Worm (Caenorhabditis elegans) whole organism, L2 larva: ENCODE results near the gene dnsn-1.
"Not testable (repeated sequence)": the region's sequence is repeated elsewhere in the genome, so short reads cannot be mapped to it uniquely, and the experiment has no call there.

Experiments
- R02D3.7 ChIP-seq: fragments of 150-350 bp; optimal IDR thresholded peaks from 2 replicates; lab custom pipeline; 2014; ENCODE audit warnings: missing biosample characterization, missing genetic modification characterization
- Y55F3AM.14 ChIP-seq: fragments of 200-800 bp; sonication (Bioruptor generic); optimal IDR thresholded peaks from 2 replicates; lab custom pipeline; 2018; ENCODE audit warnings: mild to moderate bottlenecking, missing genetic modification characterization, missing compliant biosample characterization
- ZK546.5 ChIP-seq: sonication (generic microtip); optimal IDR thresholded peaks from 2 replicates; lab custom pipeline; 2017; ENCODE audit warnings: missing biosample characterization, missing genetic modification characterization
- ceh-16 ChIP-seq: fragments of 150-350 bp; optimal IDR thresholded peaks from 2 replicates; lab custom pipeline; 2014; ENCODE audit warnings: missing biosample characterization, missing genetic modification characterization
- elt-1 ChIP-seq: fragments of 150-350 bp; optimal IDR thresholded peaks from 2 replicates; lab custom pipeline; 2014; ENCODE audit warnings: missing biosample characterization, missing genetic modification characterization
- elt-3 ChIP-seq: sonication (generic microtip); optimal IDR thresholded peaks from 2 replicates; lab custom pipeline; 2017; ENCODE audit warnings: missing biosample characterization, missing genetic modification characterization
- fos-1 ChIP-seq: fragments of 150-350 bp; optimal IDR thresholded peaks from 2 replicates; lab custom pipeline; 2014; ENCODE audit warnings: missing biosample characterization, missing genetic modification characterization
- lin-13 ChIP-seq: fragments of 150-350 bp; optimal IDR thresholded peaks from 2 replicates; lab custom pipeline; 2014; ENCODE audit warnings: missing biosample characterization, missing genetic modification reagents, missing genetic modification characterization
- lin-39 ChIP-seq: fragments of 150-350 bp; optimal IDR thresholded peaks from 2 replicates; lab custom pipeline; 2014; ENCODE audit warnings: missing biosample characterization, missing genetic modification reagents, missing genetic modification characterization
- lsy-2 ChIP-seq, 2 experiments: fragments of 150-350 bp in 1 of 2; sonication (generic microtip) in 1 of 2; optimal IDR thresholded peaks; 2 replicates each; lab custom pipeline; 2014 to 2017; ENCODE audit warnings: missing biosample characterization in 2 of 2, missing genetic modification characterization in 2 of 2
- mbf-1 ChIP-seq: sonication (generic microtip); optimal IDR thresholded peaks from 2 replicates; lab custom pipeline; 2017; ENCODE audit warnings: missing biosample characterization, missing genetic modification characterization
- mdl-1 ChIP-seq, 2 experiments: fragments of 150-350 bp in 1 of 2; sonication (generic microtip) in 1 of 2; optimal IDR thresholded peaks; 2 replicates each; lab custom pipeline; 2017; ENCODE audit warnings: missing biosample characterization in 2 of 2, missing genetic modification characterization in 2 of 2
- nhr-11 ChIP-seq: fragments of 150-350 bp; optimal IDR thresholded peaks from 2 replicates; lab custom pipeline; 2014; ENCODE audit warnings: missing biosample characterization, missing genetic modification characterization
- nhr-129 ChIP-seq: fragments of 150-350 bp; optimal IDR thresholded peaks from 2 replicates; lab custom pipeline; 2014; ENCODE audit warnings: missing biosample characterization, missing genetic modification characterization
- nhr-21 ChIP-seq: fragments of 150-350 bp; optimal IDR thresholded peaks from 2 replicates; lab custom pipeline; 2014; ENCODE audit warnings: missing biosample characterization, missing genetic modification characterization
- nhr-23 ChIP-seq: fragments of 150-350 bp; optimal IDR thresholded peaks from 2 replicates; lab custom pipeline; 2014; ENCODE audit warnings: missing biosample characterization, missing genetic modification reagents, missing genetic modification characterization
- nhr-237 ChIP-seq: fragments of 150-350 bp; optimal IDR thresholded peaks from 2 replicates; lab custom pipeline; 2014; ENCODE audit warnings: missing biosample characterization, missing genetic modification characterization
- nhr-6 ChIP-seq: fragments of 150-350 bp; optimal IDR thresholded peaks from 2 replicates; lab custom pipeline; 2014; ENCODE audit warnings: missing biosample characterization, missing genetic modification characterization
- nhr-77 ChIP-seq: fragments of 150-350 bp; optimal IDR thresholded peaks from 2 replicates; lab custom pipeline; 2014; ENCODE audit warnings: missing biosample characterization, missing genetic modification characterization
- peb-1 ChIP-seq: fragments of 150-350 bp; optimal IDR thresholded peaks from 2 replicates; lab custom pipeline; 2014; ENCODE audit warnings: missing biosample characterization, missing genetic modification characterization
- sem-4 ChIP-seq: fragments of 150-350 bp; optimal IDR thresholded peaks from 2 replicates; lab custom pipeline; 2014; ENCODE audit warnings: missing biosample characterization, missing genetic modification reagents, missing genetic modification characterization
- skn-1 ChIP-seq: sonication (generic microtip); optimal IDR thresholded peaks from 2 replicates; lab custom pipeline; 2017; ENCODE audit warnings: missing biosample characterization, missing genetic modification characterization
- sma-9 ChIP-seq, 2 experiments: fragments of 150-350 bp in 1 of 2; sonication (generic microtip) in 1 of 2; optimal IDR thresholded peaks; 2 replicates each; lab custom pipeline; 2014 to 2016; ENCODE audit warnings: missing genetic modification characterization in 2 of 2, mild to moderate bottlenecking in 1 of 2, missing biosample characterization in 1 of 2, missing compliant biosample characterization in 1 of 2, missing genetic modification reagents in 1 of 2, moderate library complexity in 1 of 2
- unc-39 ChIP-seq: fragments of 150-350 bp; optimal IDR thresholded peaks from 2 replicates; lab custom pipeline; 2014; ENCODE audit warnings: missing biosample characterization, missing genetic modification characterization
- unc-62 ChIP-seq: fragments of 150-350 bp; optimal IDR thresholded peaks from 2 replicates; lab custom pipeline; 2014; ENCODE audit warnings: missing biosample characterization, missing genetic modification reagents, missing genetic modification characterization
- zag-1 ChIP-seq: fragments of 150-350 bp; optimal IDR thresholded peaks from 2 replicates; lab custom pipeline; 2014; ENCODE audit warnings: missing biosample characterization, missing genetic modification characterization
- ztf-1 ChIP-seq: fragments of 200-800 bp; sonication (Bioruptor generic); conservative IDR thresholded peaks from 2 replicates; pipeline ENCODE4 v1.3.6; 2022; ENCODE audit warnings: missing genetic modification characterization, missing compliant biosample characterization
- ztf-11 ChIP-seq: sonication (generic microtip); optimal IDR thresholded peaks from 2 replicates; lab custom pipeline; 2017; ENCODE audit warnings: missing biosample characterization, missing genetic modification characterization
- ztf-4 ChIP-seq: fragments of 150-350 bp; optimal IDR thresholded peaks from 2 replicates; lab custom pipeline; 2014; ENCODE audit warnings: missing biosample characterization, missing genetic modification characterization

dnsn-1 gene

ce11 chrII:456371-456770, 45.6 kb upstream of the dnsn-1 start:
- TF ChIP-seq lsy-2 (tag; optimal IDR thresholded peaks at IDR 0.05; lab: Kevin White, UChicago) (peak; percentile 75 to 84), mbf-1 (tag; lab: Kevin White, UChicago) (no peak), lin-13 (GFP tag; lab: Kevin White, UChicago) (peak; percentile 60)

DNA sequence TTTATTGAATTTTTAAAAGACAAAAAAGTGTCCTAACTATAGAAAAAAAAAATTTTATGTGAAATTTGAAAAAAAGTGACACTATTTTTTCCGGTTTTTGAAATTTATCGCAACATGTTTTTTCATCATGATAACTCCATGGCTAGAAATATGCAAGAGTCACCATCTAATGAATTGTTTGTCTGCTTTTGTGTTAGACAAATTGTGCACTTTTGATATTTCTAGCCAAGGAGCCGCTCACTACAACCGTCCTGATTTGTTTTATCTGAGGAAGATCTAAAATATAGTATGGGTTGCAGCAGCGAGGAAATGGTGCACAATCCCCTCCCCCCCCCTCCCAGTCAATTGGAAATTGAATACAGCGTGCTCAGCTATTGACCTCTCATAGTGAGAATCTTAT, 43.9 kb upstream of the dnsn-1 start, which contains the start of gene W10D9.1:
W10D9.1 (plus strand) TSS at position 301 of the 400 bp plus-strand sequence.
- TF ChIP-seq skn-1 (tag; lab: Kevin White, UChicago); unc-62 (GFP tag; lab: Kevin White, UChicago); Y55F3AM.14 (GFP tag; lab: Kevin White, UChicago): not testable (repeated sequence)

DNA sequence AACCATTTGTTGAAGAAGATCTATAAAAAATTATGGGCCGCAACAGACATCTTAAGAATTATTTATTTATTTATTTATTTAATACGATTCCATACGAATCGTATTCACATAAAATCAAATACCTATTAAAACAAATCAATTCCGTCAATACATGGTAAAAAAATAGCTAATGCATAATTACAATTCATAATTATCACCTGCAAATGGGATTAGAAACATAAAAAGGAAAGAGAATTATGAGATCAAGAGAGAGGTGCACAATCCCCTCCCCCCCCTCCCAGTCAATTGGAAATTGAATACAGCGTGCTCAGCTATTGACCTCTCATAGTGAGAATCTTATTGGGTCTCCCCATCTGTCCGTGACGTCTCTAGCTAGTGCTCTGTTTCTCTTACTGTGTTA, 30.4 kb upstream of the dnsn-1 start, which contains the start of gene C24H12.1:
C24H12.1 (plus strand) TSS at position 301 of the 400 bp plus-strand sequence.
- not testable (repeated sequence) for TF ChIP-seq peb-1 (tag; lab: Kevin White, UChicago); nhr-23; nhr-77 (tag; lab: Kevin White, UChicago)

- no peak for TF ChIP-seq mdl-1 (tag; optimal IDR thresholded peaks at IDR 0.05; lab: Kevin White, UChicago)
- TF ChIP-seq lin-39 (tag; lab: Kevin White, UChicago), result no peak
- TF ChIP-seq peb-1 (tag; lab: Kevin White, UChicago), result no peak
- TF ChIP-seq elt-1, result no peak
- TF ChIP-seq nhr-237 (tag; lab: Kevin White, UChicago), result no peak
- no peak for TF ChIP-seq nhr-21 (tag; lab: Kevin White, UChicago)
These were observed 26.5 kb upstream of the dnsn-1 start for ce11 chrII:437279-437678.

- TF ChIP-seq zag-1 (tag; lab: Kevin White, UChicago) (no peak), lin-13 (GFP tag; lab: Kevin White, UChicago) (no peak), unc-39 (tag; lab: Kevin White, UChicago) (no peak), nhr-11 (no peak), ceh-16 (tag; lab: Kevin White, UChicago) (no peak), sem-4 (tag; lab: Kevin White, UChicago) (no peak)
These were observed 12.4 kb upstream of the dnsn-1 start, which contains the start of gene C24H12.8 for ce11 chrII:423086-423485. Gene C24H12.8 (minus strand): TSS chrII:423186.

DNA sequence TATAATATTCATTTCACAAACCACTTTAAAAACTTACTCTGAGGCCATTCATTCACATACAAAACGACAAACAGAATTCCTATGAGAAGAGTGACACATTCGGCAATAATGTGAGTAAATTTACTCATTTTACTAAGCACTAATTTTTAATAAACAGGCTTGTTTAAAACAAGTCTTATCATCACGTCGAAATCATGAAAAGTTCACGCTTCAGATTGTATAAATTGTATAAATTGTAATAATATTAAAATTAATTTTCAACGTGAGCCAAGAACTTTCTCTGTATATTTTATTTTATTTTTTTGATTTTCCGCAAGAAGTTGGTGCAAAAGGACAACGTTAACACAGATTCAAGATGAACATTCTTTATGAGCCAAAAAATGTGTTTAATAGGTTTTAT, 8.1 kb upstream of the dnsn-1 start, which contains the start of gene C24H12.6:
C24H12.6 (minus strand) TSS at position 101 of the 400 bp plus-strand sequence.
- no peak for TF ChIP-seq Y55F3AM.14 (GFP tag; lab: Kevin White, UChicago)
- no peak for TF ChIP-seq nhr-237 (tag; lab: Kevin White, UChicago)
- TF ChIP-seq nhr-23, result no peak
- no peak for TF ChIP-seq unc-62 (GFP tag; lab: Kevin White, UChicago)
- no peak for TF ChIP-seq zag-1 (tag; lab: Kevin White, UChicago)
- TF ChIP-seq nhr-129 (tag; lab: Kevin White, UChicago), result no peak
- TF ChIP-seq R02D3.7 (tag; lab: Kevin White, UChicago), result no peak
- TF ChIP-seq ZK546.5, result no peak
- TF ChIP-seq nhr-11, result no peak
- TF ChIP-seq sem-4 (tag; lab: Kevin White, UChicago), result no peak
- no peak for TF ChIP-seq lsy-2 (tag; optimal IDR thresholded peaks at IDR 0.05; lab: Kevin White, UChicago)
- TF ChIP-seq ztf-1 (GFP tag; lab: Robert Waterston, UW), result no peak
- no peak for TF ChIP-seq elt-3 (tag; lab: Kevin White, UChicago)
- TF ChIP-seq elt-1, result no peak
- TF ChIP-seq nhr-6 (tag; lab: Kevin White, UChicago), result no peak
- TF ChIP-seq ztf-4 (tag; lab: Kevin White, UChicago), result no peak
- no peak for TF ChIP-seq nhr-21 (tag; lab: Kevin White, UChicago)
- TF ChIP-seq sma-9 (GFP tag; optimal IDR thresholded peaks at IDR 0.05; lab: Kevin White, UChicago), result no peak
- no peak for TF ChIP-seq sma-9 (tag; optimal IDR thresholded peaks at IDR 0.05; lab: Kevin White, UChicago)

ce11 chrII:402435-402834, 8.3 kb downstream of the dnsn-1 start, which contains the start of gene clec-10:
Gene clec-10 (plus strand): TSS chrII:402678.
- TF ChIP-seq fos-1 (tag; lab: Kevin White, UChicago) (peak; percentile 69), ztf-11 (no peak)
- TF ChIP-seq, all 48 proteins: peak for 1
